Fruit fly (Drosophila melanogaster) whole organism, prepupa: Measurements from ENCODE around the gene Cht7.

Experiments
- Blimp-1 ChIP-seq: fragments of 200-800 bp; sonication (Bioruptor generic); optimal IDR thresholded peaks from 3 replicates; lab custom pipeline; 2017; ENCODE audit warnings: missing biosample characterization, missing genetic modification characterization, mild to moderate bottlenecking, moderate library complexity, missing genetic modification reagents
- CG10631 ChIP-seq: fragments of 200-800 bp; sonication (Bioruptor generic); optimal IDR thresholded peaks from 2 replicates; lab custom pipeline; 2016; ENCODE audit warnings: missing biosample characterization, missing genetic modification characterization
- CG10669 ChIP-seq: fragments of 200-800 bp; sonication (Bioruptor generic); optimal IDR thresholded peaks from 3 replicates; lab custom pipeline; 2018; ENCODE audit warnings: missing biosample characterization, mild to moderate bottlenecking, missing genetic modification characterization, moderate library complexity
- CG11294 ChIP-seq: fragments of 200-800 bp; sonication (Bioruptor generic); IDR thresholded peaks from 2 replicates; pipeline ENCODE4 v1.3.6; 2022; ENCODE audit warnings: missing biosample characterization, missing genetic modification characterization
- CG11762 ChIP-seq: fragments of 200-800 bp; sonication (Bioruptor generic); optimal IDR thresholded peaks from 3 replicates; lab custom pipeline; 2016; ENCODE audit warnings: missing biosample characterization, missing genetic modification characterization; ENCODE audit not compliant: insufficient read depth
- CG1621 ChIP-seq: fragments of 200-800 bp; sonication (Bioruptor generic); optimal IDR thresholded peaks from 3 replicates; lab custom pipeline; 2018; ENCODE audit warnings: missing biosample characterization, mild to moderate bottlenecking, missing genetic modification characterization
- CG16779 ChIP-seq: fragments of 200-800 bp; sonication (Bioruptor generic); optimal IDR thresholded peaks from 3 replicates; lab custom pipeline; 2017; ENCODE audit warnings: missing biosample characterization, mild to moderate bottlenecking, missing genetic modification characterization
- CG3032 ChIP-seq: fragments of 200-800 bp; optimal IDR thresholded peaks from 2 replicates; lab custom pipeline; 2019; ENCODE audit warnings: missing biosample characterization, mild to moderate bottlenecking, missing genetic modification characterization, moderate library complexity
- CG31627 ChIP-seq: fragments of 200-800 bp; sonication (Bioruptor generic); optimal IDR thresholded peaks from 3 replicates; lab custom pipeline; 2016; ENCODE audit warnings: missing biosample characterization, missing genetic modification characterization
- CG34406 ChIP-seq: fragments of 200-800 bp; sonication (Bioruptor generic); optimal IDR thresholded peaks from 3 replicates; lab custom pipeline; 2016; ENCODE audit warnings: missing biosample characterization, missing genetic modification characterization
- CG4318 ChIP-seq: fragments of 200-800 bp; sonication (Bioruptor generic); optimal IDR thresholded peaks from 3 replicates; lab custom pipeline; 2017; ENCODE audit warnings: missing biosample characterization, mild to moderate bottlenecking, missing genetic modification characterization
- CG6163 ChIP-seq: fragments of 200-800 bp; sonication (Bioruptor generic); IDR thresholded peaks from 3 replicates; pipeline ENCODE4 v1.3.6; 2022; ENCODE audit warnings: missing biosample characterization, missing genetic modification characterization
- CG6276 ChIP-seq: fragments of 200-800 bp; sonication (Bioruptor generic); optimal IDR thresholded peaks from 2 replicates; lab custom pipeline; 2017; ENCODE audit warnings: missing biosample characterization, mild to moderate bottlenecking, missing genetic modification characterization
- CG6792 ChIP-seq: fragments of 200-800 bp; sonication (Bioruptor generic); optimal IDR thresholded peaks from 3 replicates; lab custom pipeline; 2016; ENCODE audit warnings: missing biosample characterization, missing genetic modification characterization
- CG6854 ChIP-seq: fragments of 200-800 bp; sonication (Bioruptor generic); optimal IDR thresholded peaks from 2 replicates; lab custom pipeline; 2017; ENCODE audit warnings: missing biosample characterization, mild to moderate bottlenecking, missing genetic modification characterization
- CG7368 ChIP-seq: fragments of 200-800 bp; sonication (Bioruptor generic); optimal IDR thresholded peaks from 3 replicates; lab custom pipeline; 2016; ENCODE audit warnings: missing biosample characterization, missing genetic modification characterization
- CG8119 ChIP-seq: fragments of 200-800 bp; sonication (Bioruptor generic); IDR thresholded peaks from 3 replicates; pipeline ENCODE4 v1.3.6; 2022; ENCODE audit warnings: missing biosample characterization, missing genetic modification characterization
- CG8319 ChIP-seq: fragments of 200-800 bp; sonication (Bioruptor generic); optimal IDR thresholded peaks from 3 replicates; lab custom pipeline; 2016; ENCODE audit warnings: missing biosample characterization, missing genetic modification characterization
- CG8632 ChIP-seq: fragments of 200-800 bp; sonication (Bioruptor generic); optimal IDR thresholded peaks from 3 replicates; lab custom pipeline; 2016; ENCODE audit warnings: missing biosample characterization, missing genetic modification characterization
- CG9139 ChIP-seq: fragments of 200-800 bp; sonication (Bioruptor generic); optimal IDR thresholded peaks from 3 replicates; lab custom pipeline; 2017; ENCODE audit warnings: missing biosample characterization, mild to moderate bottlenecking, missing genetic modification characterization
- Eip75B ChIP-seq: fragments of 200-800 bp; sonication (Bioruptor generic); optimal IDR thresholded peaks from 3 replicates; lab custom pipeline; 2016; ENCODE audit warnings: missing biosample characterization, missing genetic modification characterization
- Eip78C ChIP-seq: fragments of 200-800 bp; sonication (Bioruptor generic); peaks from one replicate; lab custom pipeline; 2016; ENCODE audit warnings: missing biosample characterization, missing genetic modification characterization
- Ets21C ChIP-seq: fragments of 200-800 bp; sonication (Bioruptor generic); optimal IDR thresholded peaks from 3 replicates; lab custom pipeline; 2016; ENCODE audit warnings: missing biosample characterization, missing genetic modification characterization
- Gug ChIP-seq: fragments of 200-800 bp; sonication (Bioruptor generic); IDR thresholded peaks from 2 replicates; pipeline ENCODE4 v1.3.6; 2022; ENCODE audit warnings: missing biosample characterization, missing genetic modification characterization
- Hr38 ChIP-seq: sonication (Bioruptor generic); optimal IDR thresholded peaks from 2 replicates; lab custom pipeline; 2016; ENCODE audit warnings: missing biosample characterization, missing genetic modification characterization
- Hr39 ChIP-seq: fragments of 200-800 bp; sonication (Bioruptor generic); optimal IDR thresholded peaks from 2 replicates; lab custom pipeline; 2016; ENCODE audit warnings: missing biosample characterization, missing genetic modification characterization
- Hr4 ChIP-seq: fragments of 200-800 bp; sonication (Bioruptor generic); optimal IDR thresholded peaks from 3 replicates; lab custom pipeline; 2016; ENCODE audit warnings: missing biosample characterization, missing genetic modification characterization
- Lpt ChIP-seq: fragments of 200-800 bp; sonication (Bioruptor generic); optimal IDR thresholded peaks from 3 replicates; lab custom pipeline; 2016; ENCODE audit warnings: missing biosample characterization, missing genetic modification characterization
- Met ChIP-seq: fragments of 200-800 bp; sonication (Bioruptor generic); optimal IDR thresholded peaks from 3 replicates; lab custom pipeline; 2016; ENCODE audit warnings: missing biosample characterization, missing genetic modification characterization
- OdsH ChIP-seq: fragments of 200-800 bp; sonication (Bioruptor generic); optimal IDR thresholded peaks from 3 replicates; lab custom pipeline; 2016; ENCODE audit warnings: missing biosample characterization, missing genetic modification characterization
- Sox102F ChIP-seq: fragments of 200-800 bp; sonication (Bioruptor generic); optimal IDR thresholded peaks from 2 replicates; lab custom pipeline; 2016; ENCODE audit warnings: missing biosample characterization, mild to moderate bottlenecking, missing genetic modification characterization
- Sox15 ChIP-seq: fragments of 200-800 bp; sonication (Bioruptor generic); optimal IDR thresholded peaks from 3 replicates; lab custom pipeline; 2016; ENCODE audit warnings: missing biosample characterization, missing genetic modification characterization
- achi ChIP-seq: fragments of 200-800 bp; sonication (Bioruptor generic); optimal IDR thresholded peaks from 3 replicates; lab custom pipeline; 2016; ENCODE audit warnings: missing biosample characterization, missing genetic modification characterization
- acj6 ChIP-seq: fragments of 200-800 bp; sonication (Bioruptor generic); optimal IDR thresholded peaks from 3 replicates; lab custom pipeline; 2016; ENCODE audit warnings: missing biosample characterization, missing genetic modification characterization
- dac ChIP-seq: fragments of 200-800 bp; sonication (Bioruptor generic); optimal IDR thresholded peaks from 2 replicates; lab custom pipeline; 2017; ENCODE audit warnings: missing biosample characterization, mild to moderate bottlenecking, missing genetic modification characterization
- esn ChIP-seq: fragments of 200-800 bp; sonication (Bioruptor generic); optimal IDR thresholded peaks from 2 replicates; lab custom pipeline; 2016; ENCODE audit warnings: missing biosample characterization, mild to moderate bottlenecking, missing genetic modification characterization, moderate library complexity
- fd85E ChIP-seq: fragments of 200-800 bp; sonication (Bioruptor generic); optimal IDR thresholded peaks from 3 replicates; lab custom pipeline; 2016; ENCODE audit warnings: missing biosample characterization, missing genetic modification characterization
- fkh ChIP-seq: fragments of 200-800 bp; sonication (Bioruptor generic); optimal IDR thresholded peaks from 3 replicates; lab custom pipeline; 2017; ENCODE audit warnings: missing biosample characterization, mild to moderate bottlenecking, missing genetic modification characterization, moderate library complexity
- lz ChIP-seq: fragments of 200-800 bp; sonication (Bioruptor generic); optimal IDR thresholded peaks from 3 replicates; lab custom pipeline; 2016; ENCODE audit warnings: missing biosample characterization, missing genetic modification characterization
- pdm3 ChIP-seq: fragments of 200-800 bp; sonication (Bioruptor generic); optimal IDR thresholded peaks from 3 replicates; lab custom pipeline; 2016; ENCODE audit warnings: missing biosample characterization, missing genetic modification characterization
- salr ChIP-seq, 2 experiments: fragments of 200-800 bp; sonication (Bioruptor generic); optimal IDR thresholded peaks; 3 replicates each; lab custom pipeline; 2016 to 2018; ENCODE audit warnings: missing biosample characterization in 2 of 2, missing genetic modification characterization in 2 of 2, mild to moderate bottlenecking in 1 of 2
- spab ChIP-seq: fragments of 200-800 bp; sonication (Bioruptor generic); optimal IDR thresholded peaks from 2 replicates; lab custom pipeline; 2017; ENCODE audit warnings: missing biosample characterization, mild to moderate bottlenecking, missing genetic modification characterization, missing genetic modification reagents
- ss ChIP-seq, 2 experiments: fragments of 200-800 bp; sonication (Bioruptor generic); optimal IDR thresholded peaks; 2 replicates in 1 of 2; 3 replicates in 1 of 2; lab custom pipeline; 2017 to 2018; ENCODE audit warnings: mild to moderate bottlenecking in 2 of 2, missing biosample characterization in 2 of 2, missing genetic modification characterization in 2 of 2, moderate library complexity in 1 of 2
- svp ChIP-seq: fragments of 200-800 bp; sonication (Bioruptor generic); peaks from one replicate; lab custom pipeline; 2016; ENCODE audit warnings: missing biosample characterization, missing genetic modification characterization
- topi ChIP-seq: fragments of 200-800 bp; sonication (Bioruptor generic); optimal IDR thresholded peaks from 3 replicates; lab custom pipeline; 2016; ENCODE audit warnings: missing biosample characterization, missing genetic modification characterization
- vri ChIP-seq: fragments of 200-800 bp; sonication (Bioruptor generic); optimal IDR thresholded peaks from 3 replicates; lab custom pipeline; 2016; ENCODE audit warnings: missing biosample characterization, mild to moderate bottlenecking, missing genetic modification characterization

Cht7 gene

DNA sequence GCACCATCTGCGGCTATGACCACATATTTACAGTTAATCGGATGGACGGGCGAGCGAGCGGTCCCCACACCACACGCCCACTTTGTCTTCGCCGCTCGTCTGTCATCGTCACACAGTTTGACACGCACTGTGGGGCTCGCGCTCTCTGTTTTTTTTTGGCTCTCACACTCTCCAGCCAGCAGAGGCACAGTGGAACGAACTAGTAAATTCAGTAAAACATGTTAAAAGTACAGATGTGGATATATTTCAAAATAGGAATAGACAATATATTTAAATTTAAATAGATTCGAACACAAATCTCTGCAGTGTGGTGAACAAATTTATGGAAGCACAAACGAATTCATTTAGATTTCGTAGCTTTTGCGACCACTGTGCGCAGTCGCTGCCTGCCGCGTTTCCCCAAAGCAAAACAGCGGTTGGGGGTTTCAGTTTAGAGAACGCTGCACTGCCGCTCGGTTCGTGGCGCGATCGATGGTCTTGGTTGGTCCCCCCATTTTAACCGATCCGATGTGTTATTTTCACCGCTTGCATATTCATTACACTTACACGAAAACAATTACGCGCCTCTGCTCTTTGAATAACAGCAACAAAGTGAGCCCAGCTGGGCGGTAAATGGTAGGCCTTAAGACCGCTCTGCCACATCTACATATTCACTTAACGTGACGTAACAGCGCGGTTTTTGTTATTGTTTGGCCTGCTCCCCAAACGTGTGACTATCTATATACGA is 25.4 kb downstream of the Cht7 start (continued):
- TF ChIP-seq Blimp-1 (GFP tag; lab: Kevin White, UChicago) (peak; percentile 86), svp (GFP tag; lab: Kevin White, UChicago) (peak; percentile 99), CG4318 (GFP tag; lab: Kevin White, UChicago) (peak; percentile 98), CG6792 (GFP tag; lab: Kevin White, UChicago) (peak; percentile 99), Lpt (GFP tag; lab: Kevin White, UChicago) (peak; percentile 98), vri (GFP tag; lab: Kevin White, UChicago) (peak; percentile 99), esn (peak; percentile 99), fd85E (GFP tag; lab: Kevin White, UChicago) (peak; percentile 96), CG1621 (tag; lab: Kevin White, UChicago) (peak; percentile 98)

DNA sequence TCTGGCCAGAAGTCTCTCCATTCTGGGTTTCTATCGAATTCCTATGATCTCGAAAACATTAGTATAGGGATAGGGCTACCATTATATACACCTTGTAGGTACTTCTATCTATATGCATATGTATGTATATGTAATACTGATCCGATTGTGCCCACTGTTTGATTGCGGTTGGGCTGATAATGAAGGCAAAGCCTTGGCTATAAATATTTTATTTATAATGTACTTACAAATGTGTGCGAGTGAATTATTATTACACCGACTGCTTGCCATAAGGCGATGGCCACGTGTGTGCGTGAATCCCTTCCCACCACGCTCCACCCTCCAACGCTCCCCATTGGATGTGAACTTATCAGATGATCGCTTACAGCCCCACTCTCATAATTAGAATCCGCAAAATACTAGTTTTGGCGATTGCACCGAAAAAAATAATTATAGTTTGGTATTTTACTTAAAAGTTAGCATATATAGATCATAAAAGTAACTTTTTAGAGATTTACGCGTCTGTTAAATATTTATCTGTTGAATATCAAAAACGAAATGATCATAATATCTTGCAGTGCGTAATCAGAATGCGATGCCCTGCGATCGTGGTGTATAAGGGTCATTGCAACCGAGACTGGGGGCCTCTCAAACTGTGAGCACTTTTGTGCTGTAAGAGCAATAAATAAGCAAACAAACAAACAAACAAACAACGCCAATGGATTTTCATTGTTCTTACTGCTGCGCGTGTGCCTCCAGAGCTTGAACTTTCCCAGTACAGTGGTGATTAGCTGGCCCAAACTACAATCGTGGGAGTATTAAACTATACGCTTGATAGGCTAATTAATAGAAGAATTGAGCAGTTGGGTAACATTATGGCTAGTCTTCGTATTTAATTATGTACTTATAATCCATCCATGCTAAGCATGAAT is 26.4 kb downstream of the Cht7 start:
- no peak for TF ChIP-seq CG4318 (GFP tag; lab: Kevin White, UChicago)
- TF ChIP-seq salr (GFP tag; optimal IDR thresholded peaks at IDR 0.05; lab: Kevin White, UChicago): no peak
- no peak for TF ChIP-seq Hr4
- no peak for TF ChIP-seq achi (GFP tag; lab: Kevin White, UChicago)
- TF ChIP-seq CG11294 (GFP tag; lab: Robert Waterston, UW): no peak; the same call in 1 of the 2 replicates
- TF ChIP-seq topi (GFP tag; lab: Kevin White, UChicago): no peak
- TF ChIP-seq fkh: peak; percentile 17
- TF ChIP-seq Ets21C: no peak
- no peak for TF ChIP-seq Blimp-1 (GFP tag; lab: Kevin White, UChicago)
- peak; percentile 33 for TF ChIP-seq Gug (GFP tag; lab: Robert Waterston, UW)
- TF ChIP-seq vri (GFP tag; lab: Kevin White, UChicago): no peak
- no peak for TF ChIP-seq CG6163 (GFP tag; lab: Robert Waterston, UW)
- TF ChIP-seq CG6276 (GFP tag; lab: Kevin White, UChicago): no peak
- TF ChIP-seq Sox102F (GFP tag; lab: Kevin White, UChicago): no peak
- TF ChIP-seq Sox15: peak; percentile 51
- peak; percentile 3 for TF ChIP-seq acj6 (GFP tag; lab: Kevin White, UChicago)
- no peak for TF ChIP-seq Eip75B (GFP tag; lab: Kevin White, UChicago)
- TF ChIP-seq CG8632: no peak
- TF ChIP-seq CG16779 (tag; lab: Kevin White, UChicago): no peak
- TF ChIP-seq CG8319 (GFP tag; lab: Kevin White, UChicago): no peak
- peak; percentile 75 for TF ChIP-seq Eip78C (GFP tag; lab: Kevin White, UChicago)
- TF ChIP-seq spab (GFP tag; lab: Kevin White, UChicago): no peak
- peak; percentile 39 for TF ChIP-seq pdm3
- no peak for TF ChIP-seq CG34406 (GFP tag; lab: Kevin White, UChicago)
- no peak for TF ChIP-seq Hr38 (GFP tag; lab: Kevin White, UChicago)
- TF ChIP-seq CG1621 (tag; lab: Kevin White, UChicago): no peak
- TF ChIP-seq lz: no peak
- TF ChIP-seq Met (GFP tag; lab: Kevin White, UChicago): no peak
- no peak for TF ChIP-seq ss (GFP tag; optimal IDR thresholded peaks at IDR 0.05; lab: Kevin White, UChicago)
- no peak for TF ChIP-seq CG6854
- peak; percentile 26 for TF ChIP-seq CG3032 (tag; lab: Kevin White, UChicago)
- TF ChIP-seq Hr39: peak; percentile 59
- TF ChIP-seq CG10669 (GFP tag; lab: Kevin White, UChicago): peak; percentile 24
- TF ChIP-seq CG8119 (GFP tag; lab: Robert Waterston, UW): no peak
- no peak for TF ChIP-seq dac (GFP tag; lab: Kevin White, UChicago)
- peak; percentile 25 for TF ChIP-seq CG31627
- TF ChIP-seq CG6792 (GFP tag; lab: Kevin White, UChicago): no peak
- TF ChIP-seq CG10631 (GFP tag; lab: Kevin White, UChicago): no peak
- no peak for TF ChIP-seq CG9139
- TF ChIP-seq OdsH (GFP tag; lab: Kevin White, UChicago): peak; percentile 3
- TF ChIP-seq CG11762 (GFP tag; lab: Kevin White, UChicago): no peak
- TF ChIP-seq CG7368 (GFP tag; lab: Kevin White, UChicago): no peak
